Fruit fly (Drosophila melanogaster): ENCODE data around the gene chas.
A peak's percentile ranks its signal among the peaks of the same experiment; 100 is the strongest.

Gene chas

DNA sequence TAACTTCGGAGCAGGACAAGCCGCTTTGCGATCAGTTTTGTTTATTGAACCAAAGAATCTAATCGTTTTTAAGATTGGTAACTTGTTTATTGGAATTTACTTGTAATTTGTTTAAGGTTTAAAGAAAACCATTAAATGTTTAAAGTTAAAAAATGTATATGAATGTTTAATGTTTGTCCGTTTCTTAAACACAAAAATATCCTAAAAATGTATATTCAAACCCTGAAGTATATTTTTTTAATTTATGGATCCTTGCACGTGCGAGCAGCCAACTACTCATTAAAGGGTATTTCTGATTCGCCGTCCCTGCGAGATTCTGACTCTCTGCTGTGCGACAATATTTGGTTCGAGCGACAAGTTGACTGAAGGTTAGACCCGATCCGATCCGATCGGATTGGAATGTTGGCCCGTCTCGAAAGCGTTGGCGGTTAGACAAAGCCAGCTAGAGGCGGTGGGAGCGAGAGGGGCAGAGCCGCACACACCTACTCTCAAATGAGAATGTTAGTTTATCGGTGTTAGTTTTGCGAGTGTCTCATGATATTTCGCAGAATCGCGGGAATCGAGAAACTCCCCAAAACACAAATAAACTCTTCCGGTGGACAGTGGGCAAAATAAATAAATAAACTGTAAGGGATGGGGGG lies 454 bp upstream of the chas start (continued):
- TF ChIP-seq CG10147 (GFP tag; optimal IDR thresholded peaks at IDR 0.05): peak; percentile 91
- peak; percentile 89 for TF ChIP-seq CG6854 (GFP tag; optimal IDR thresholded peaks at IDR 0.05)
- TF ChIP-seq esg (GFP tag; conservative IDR thresholded peaks at IDR 0.05): peak; percentile 78
- peak; percentile 44; the same call in 1 of the 2 replicates for TF ChIP-seq Poxn (GFP tag; IDR thresholded peaks at IDR 0.05)
- peak; percentile 54; the same call in 1 of the 4 replicates for TF ChIP-seq chinmo (GFP tag; IDR thresholded peaks at IDR 0.05; ENCODE audit: partially characterized antibody)
- no peak for TF ChIP-seq CG17612 (GFP tag; IDR thresholded peaks at IDR 0.05)
- peak in 1 of 2 experiments; percentile 35 for TF ChIP-seq Trl (optimal IDR thresholded peaks at IDR 0.05)
- TF ChIP-seq Trl (GFP tag; optimal IDR thresholded peaks at IDR 0.05): peak; percentile 75
- TF ChIP-seq Hr78 (GFP tag; optimal IDR thresholded peaks at IDR 0.05): peak in 1 of 2 experiments; percentile 70
- peak; percentile 65 for TF ChIP-seq CG10654 (GFP tag; optimal IDR thresholded peaks at IDR 0.05)
- peak; percentile 85 for TF ChIP-seq CG12769 (tag; optimal IDR thresholded peaks at IDR 0.05)
- TF ChIP-seq Meics (GFP tag; optimal IDR thresholded peaks at IDR 0.05): peak; percentile 92
- peak; percentile 65 for TF ChIP-seq Nf-YA (GFP tag; IDR thresholded peaks at IDR 0.05)
- peak; percentile 85 for TF ChIP-seq scrt (GFP tag; optimal IDR thresholded peaks at IDR 0.05)
- TF ChIP-seq ham (GFP tag; IDR thresholded peaks at IDR 0.05): 0 out of 2 replicates have a peak, but pooled peaks have one; percentile 39
- no peak for TF ChIP-seq Awh (GFP tag; IDR thresholded peaks at IDR 0.05)
- peak; percentile 63 for TF ChIP-seq ssp (GFP tag; IDR thresholded peaks at IDR 0.05)
- TF ChIP-seq grn (GFP tag; optimal IDR thresholded peaks at IDR 0.05): peak; percentile 59
- TF ChIP-seq Lim3 (GFP tag; IDR thresholded peaks at IDR 0.05): no peak
- TF ChIP-seq CG14710 (tag; optimal IDR thresholded peaks at IDR 0.05): peak; percentile 86
- TF ChIP-seq Dad (GFP tag; optimal IDR thresholded peaks at IDR 0.05): peak; percentile 77
- 0 out of 3 replicates have a peak, but pooled peaks have one; percentile 16 for TF ChIP-seq z (GFP tag; IDR thresholded peaks at IDR 0.05)
- no peak for TF ChIP-seq CG8478 (optimal IDR thresholded peaks at IDR 0.05)
- TF ChIP-seq sob (GFP tag; IDR thresholded peaks at IDR 0.05): peak; percentile 68; the same call in 1 of the 2 replicates
- peak in 1 of 2 experiments; percentile 73 for TF ChIP-seq Eip74EF (GFP tag; optimal IDR thresholded peaks at IDR 0.05)
- TF ChIP-seq Adf1 (GFP tag; IDR thresholded peaks at IDR 0.05): no peak
- TF ChIP-seq jumu (GFP tag; optimal IDR thresholded peaks at IDR 0.05): peak; percentile 81
- peak; percentile 79 for TF ChIP-seq CG32532 (GFP tag; IDR thresholded peaks at IDR 0.05)
- TF ChIP-seq CG30020 (tag; optimal IDR thresholded peaks at IDR 0.05): peak; percentile 67
- no peak for TF ChIP-seq MESR4 (GFP tag; optimal IDR thresholded peaks at IDR 0.05)
- TF ChIP-seq nom (GFP tag; optimal IDR thresholded peaks at IDR 0.05): peak; percentile 71
- no peak for TF ChIP-seq Kr (GFP tag; optimal IDR thresholded peaks at IDR 0.05)
- TF ChIP-seq CG8290 (GFP tag; optimal IDR thresholded peaks at IDR 0.05): peak; percentile 35
- TF ChIP-seq CG8290 (tag; optimal IDR thresholded peaks at IDR 0.05): peak; percentile 53
- TF ChIP-seq wdn (GFP tag; IDR thresholded peaks at IDR 0.05): peak; percentile 62
- peak; percentile 79 for TF ChIP-seq bab2 (GFP tag; optimal IDR thresholded peaks at IDR 0.05)
- peak; percentile 85 for TF ChIP-seq Sox102F (GFP tag; optimal IDR thresholded peaks at IDR 0.05)
- no peak for TF ChIP-seq bigmax (GFP tag; optimal IDR thresholded peaks at IDR 0.05)
- no peak for TF ChIP-seq fd102C (GFP tag; optimal IDR thresholded peaks at IDR 0.05)
- TF ChIP-seq CoRest (tag; optimal IDR thresholded peaks at IDR 0.05): peak; percentile 95
- peak; percentile 64 for TF ChIP-seq Bdp1 (GFP tag; optimal IDR thresholded peaks at IDR 0.05)
- TF ChIP-seq CG12071 (GFP tag; optimal IDR thresholded peaks at IDR 0.05): peak; percentile 57
- TF ChIP-seq knrl (GFP tag; IDR thresholded peaks at IDR 0.05; ENCODE audit: partially characterized antibody): no peak
- TF ChIP-seq CG34376 (GFP tag; optimal IDR thresholded peaks at IDR 0.05): peak; percentile 90
- TF ChIP-seq CG11695 (GFP tag; IDR thresholded peaks at IDR 0.05): peak; percentile 87
- TF ChIP-seq CG17359 (tag; optimal IDR thresholded peaks at IDR 0.05): peak; percentile 80
- peak; percentile 55 for TF ChIP-seq NC2α (GFP tag; optimal IDR thresholded peaks at IDR 0.05)
- no peak for TF ChIP-seq CG2129 (GFP tag; IDR thresholded peaks at IDR 0.05; ENCODE audit: partially characterized antibody)
- TF ChIP-seq da (GFP tag; optimal IDR thresholded peaks at IDR 0.05): peak; percentile 57
- TF ChIP-seq lbe (GFP tag; optimal IDR thresholded peaks at IDR 0.05): peak; percentile 55

All from whole organism, embryonic.